Fruit fly (Drosophila melanogaster): ENCODE data around the gene Boh2.

Gene Boh2

DNA sequence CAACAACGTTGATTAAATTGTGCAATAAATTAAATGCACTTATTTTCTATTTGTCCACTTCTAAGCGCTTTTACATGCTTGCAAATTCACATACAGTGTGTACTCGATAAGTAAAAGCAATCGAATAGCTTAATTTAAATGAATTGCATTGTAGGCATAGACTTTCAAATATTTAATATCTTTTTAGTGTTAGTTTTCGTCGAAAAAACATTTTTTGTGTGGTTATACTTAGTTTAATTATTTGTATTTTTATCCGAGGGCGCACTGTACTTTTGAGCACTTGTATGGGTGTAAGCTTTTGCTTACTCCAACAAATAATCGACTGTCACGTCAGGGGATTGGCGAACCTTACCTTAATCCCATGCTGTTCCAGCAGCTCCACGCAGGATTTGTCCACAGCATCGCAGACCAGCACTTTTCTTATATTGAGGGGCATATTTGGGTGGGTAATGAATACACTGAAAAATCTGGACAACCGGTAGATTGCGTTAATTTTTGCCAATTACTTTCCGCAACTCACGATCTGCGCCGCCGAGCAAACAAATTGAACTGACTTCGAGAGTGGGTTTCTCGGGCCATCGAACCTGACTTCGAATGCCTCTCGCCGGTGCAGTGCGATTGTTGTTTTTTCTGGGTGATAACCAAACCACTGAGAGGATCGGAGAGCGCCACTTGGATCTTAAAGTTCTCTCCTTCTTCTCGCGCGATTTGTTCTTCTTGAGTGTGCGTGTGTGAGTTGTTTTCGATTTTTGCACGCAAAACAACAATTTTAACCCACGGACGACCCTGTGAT, 23.5 kb upstream of the Boh2 start, which contains the start of gene CG6287 (continued):
- TF ChIP-seq pros (GFP tag; optimal IDR thresholded peaks at IDR 0.05) (no peak), PHDP (tag; optimal IDR thresholded peaks at IDR 0.05) (no peak), Antp (GFP tag; optimal IDR thresholded peaks at IDR 0.05) (no peak), CG1832 (GFP tag; optimal IDR thresholded peaks at IDR 0.05) (no peak), CG6683 (GFP tag; optimal IDR thresholded peaks at IDR 0.05) (no peak), CG11085 (GFP tag; IDR thresholded peaks at IDR 0.05) (no peak), MBD-R2 (GFP tag; IDR thresholded peaks at IDR 0.05) (no peak), pan (optimal IDR thresholded peaks at IDR 0.05) (no peak), pan (GFP tag; optimal IDR thresholded peaks at IDR 0.05 in 1 of 2, IDR thresholded peaks at IDR 0.05 in 1 of 2) (no peak), CHES-1-like (GFP tag; optimal IDR thresholded peaks at IDR 0.05) (no peak), CG6272 (GFP tag; IDR thresholded peaks at IDR 0.05) (no peak), CG11398 (GFP tag; optimal IDR thresholded peaks at IDR 0.05) (no peak), CG10209 (GFP tag; optimal IDR thresholded peaks at IDR 0.05) (peak; percentile 5), CG34422 (GFP tag; IDR thresholded peaks at IDR 0.05) (no peak), CG32767 (GFP tag; IDR thresholded peaks at IDR 0.05) (no peak), CG11456 (GFP tag; IDR thresholded peaks at IDR 0.05) (no peak), stc (GFP tag; IDR thresholded peaks at IDR 0.05) (no peak), CG18599 (GFP tag; optimal IDR thresholded peaks at IDR 0.05) (peak; percentile 25), Fer3 (tag; optimal IDR thresholded peaks at IDR 0.05) (no peak), cg (GFP tag; optimal IDR thresholded peaks at IDR 0.05) (no peak), NK7.1 (GFP tag; optimal IDR thresholded peaks at IDR 0.05) (no peak), lola (GFP tag; optimal IDR thresholded peaks at IDR 0.05) (no peak), CG10366 (GFP tag; IDR thresholded peaks at IDR 0.05) (no peak; the same call in 1 of the 2 replicates), CG8944 (GFP tag; optimal IDR thresholded peaks at IDR 0.05) (no peak), Mes4 (GFP tag; optimal IDR thresholded peaks at IDR 0.05) (no peak), CG17912 (GFP tag; optimal IDR thresholded peaks at IDR 0.05) (no peak), gce (GFP tag; IDR thresholded peaks at IDR 0.05) (no peak), Asciz (GFP tag; optimal IDR thresholded peaks at IDR 0.05) (no peak), CG18764 (GFP tag; optimal IDR thresholded peaks at IDR 0.05) (no peak), tna (GFP tag; IDR thresholded peaks at IDR 0.05; ENCODE audit: partially characterized antibody) (no peak), Trl (optimal IDR thresholded peaks at IDR 0.05) (peak in 1 of 2 experiments; percentile 19), Trl (GFP tag; optimal IDR thresholded peaks at IDR 0.05) (no peak), E2f2 (GFP tag; IDR thresholded peaks at IDR 0.05) (no peak), Ets65A (GFP tag) (no peak), Sry-β (GFP tag; optimal IDR thresholded peaks at IDR 0.05) (no peak), CG4707 (GFP tag; optimal IDR thresholded peaks at IDR 0.05) (no peak), Hr3 (GFP tag; optimal IDR thresholded peaks at IDR 0.05) (no peak), klu (GFP tag; IDR thresholded peaks at IDR 0.05) (no peak), pho (GFP tag; optimal IDR thresholded peaks at IDR 0.05) (no peak), esg (GFP tag; conservative IDR thresholded peaks at IDR 0.05) (0 out of 2 replicates have a peak, but pooled peaks have one; percentile 13), CG30431 (GFP tag; optimal IDR thresholded peaks at IDR 0.05) (no peak), Bgb (GFP tag; IDR thresholded peaks at IDR 0.05; ENCODE audit: partially characterized antibody) (no peak), ems (GFP tag; optimal IDR thresholded peaks at IDR 0.05) (no peak), repo (GFP tag; optimal IDR thresholded peaks at IDR 0.05) (no peak), CG4424 (GFP tag; optimal IDR thresholded peaks at IDR 0.05) (no peak), CG30020 (tag; optimal IDR thresholded peaks at IDR 0.05) (no peak), CG8359 (GFP tag; optimal IDR thresholded peaks at IDR 0.05; ENCODE audit: borderline replicate concordance) (no peak), CG43689 (GFP tag; IDR thresholded peaks at IDR 0.05) (no peak), CG12391 (tag; optimal IDR thresholded peaks at IDR 0.05) (no peak), scrt (GFP tag; optimal IDR thresholded peaks at IDR 0.05) (no peak), CG4730 (GFP tag; IDR thresholded peaks at IDR 0.05) (no peak)

Data from whole organism, embryonic.